Fruit fly (Drosophila melanogaster): ENCODE results near the gene CG31441.

DNA sequence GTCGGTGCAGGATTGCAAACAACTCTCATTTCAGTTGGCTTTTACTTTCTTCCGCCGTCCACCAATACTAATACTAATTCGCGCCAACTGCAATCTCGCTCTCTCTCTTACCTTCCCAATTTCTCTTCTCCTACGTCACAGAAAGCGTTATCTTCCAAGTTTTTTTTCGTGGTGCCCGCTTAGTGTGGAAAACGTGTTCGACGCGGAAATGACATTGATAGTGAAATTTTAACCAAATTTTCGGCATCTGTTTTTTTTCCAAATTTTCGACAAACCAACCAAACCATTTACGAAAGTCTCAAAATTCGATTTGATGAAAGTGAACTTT lies 38.7 kb upstream of the CG31441 start, which contains the start of gene cu:
- TF ChIP-seq seq (GFP tag; IDR thresholded peaks at IDR 0.05): no peak
- TF ChIP-seq Gug (GFP tag; IDR thresholded peaks at IDR 0.05): no peak
- no peak for TF ChIP-seq pfk (GFP tag; optimal IDR thresholded peaks at IDR 0.05)
- no peak for TF ChIP-seq ems (GFP tag; optimal IDR thresholded peaks at IDR 0.05)
- no peak for TF ChIP-seq cato (GFP tag; optimal IDR thresholded peaks at IDR 0.05; ENCODE audit: borderline replicate concordance)
- no peak for TF ChIP-seq Dp (GFP tag; optimal IDR thresholded peaks at IDR 0.05)
- no peak for TF ChIP-seq otp (GFP tag; IDR thresholded peaks at IDR 0.05)

Data from whole organism, embryonic.